Fruit fly (Drosophila melanogaster) whole organism, wandering third instar larva: ENCODE results near the gene snsl.
A peak's percentile ranks its signal among the peaks of the same experiment; 100 is the strongest.

ENCODE experiments used
- Abd-B ChIP-seq: fragments of >200 bp; optimal IDR thresholded peaks from 2 replicates; lab custom pipeline; 2017; ENCODE audit warnings: missing biosample characterization, missing genetic modification characterization
- CG32264 ChIP-seq: fragments of 200-800 bp; sonication (Bioruptor generic); optimal IDR thresholded peaks from 2 replicates; lab custom pipeline; 2016; ENCODE audit warnings: missing biosample characterization, missing genetic modification characterization
- CG9705 ChIP-seq: fragments of 200-800 bp; sonication (Bioruptor generic); optimal IDR thresholded peaks from 2 replicates; lab custom pipeline; 2018; ENCODE audit warnings: missing biosample characterization, mild to moderate bottlenecking, missing genetic modification characterization
- CrebA ChIP-seq: fragments of 200-800 bp; sonication (Bioruptor generic); optimal IDR thresholded peaks from 2 replicates; lab custom pipeline; 2016; ENCODE audit warnings: missing biosample characterization, mild to moderate bottlenecking, missing genetic modification characterization, borderline replicate concordance
- Dfd ChIP-seq: fragments of >200 bp; optimal IDR thresholded peaks from 2 replicates; lab custom pipeline; 2017; ENCODE audit warnings: missing biosample characterization, missing genetic modification characterization
- Dif ChIP-seq: fragments of 200-275, 200-300 bp; sonication (Bioruptor generic); optimal IDR thresholded peaks from 2 replicates; lab custom pipeline; 2018; ENCODE audit warnings: missing biosample characterization, missing genetic modification characterization; ENCODE audit not compliant: partially characterized antibody
- HLH106 ChIP-seq: fragments of 200-800 bp; optimal IDR thresholded peaks from 3 replicates; lab custom pipeline; 2019; ENCODE audit warnings: missing biosample characterization, mild to moderate bottlenecking, missing genetic modification characterization, moderate library complexity
- Hnf4 ChIP-seq: fragments of 200-800 bp; sonication (Bioruptor generic); optimal IDR thresholded peaks from 2 replicates; lab custom pipeline; 2016; ENCODE audit warnings: missing biosample characterization, mild to moderate bottlenecking, missing genetic modification characterization
- Hr78 ChIP-seq: fragments of >200 bp; optimal IDR thresholded peaks from 2 replicates; lab custom pipeline; 2017; ENCODE audit warnings: missing biosample characterization, missing genetic modification characterization
- Hr83 ChIP-seq: fragments of 200-300 bp; sonication (Bioruptor generic); optimal IDR thresholded peaks from 2 replicates; lab custom pipeline; 2016; ENCODE audit warnings: missing biosample characterization, mild to moderate bottlenecking, missing genetic modification characterization, moderate library complexity; ENCODE audit not compliant: poor library complexity, severe bottlenecking
- Jra ChIP-seq: sonication (Bioruptor generic); optimal IDR thresholded peaks from 2 replicates; lab custom pipeline; 2016; ENCODE audit warnings: missing biosample characterization, missing genetic modification characterization
- Mio ChIP-seq: sonication (Bioruptor generic); optimal IDR thresholded peaks from 2 replicates; lab custom pipeline; 2016; ENCODE audit warnings: missing biosample characterization, missing genetic modification characterization
- Myc ChIP-seq: fragments of >200 bp; optimal IDR thresholded peaks from 2 replicates; lab custom pipeline; 2017
- N ChIP-seq: fragments of >200 bp; optimal IDR thresholded peaks from 2 replicates; lab custom pipeline; 2018; ENCODE audit warnings: missing biosample characterization, missing external identifiers, missing genetic modification characterization
- OdsH ChIP-seq: fragments of 200-800 bp; sonication (Bioruptor generic); optimal IDR thresholded peaks from 2 replicates; lab custom pipeline; 2016; ENCODE audit warnings: missing biosample characterization, mild to moderate bottlenecking, missing genetic modification characterization
- Rel ChIP-seq, 2 experiments: fragments of 200-800 bp; sonication (Bioruptor generic) in 1 of 2; optimal IDR thresholded peaks; 2 replicates in 1 of 2; 3 replicates in 1 of 2; lab custom pipeline; 2016 to 2019; ENCODE audit warnings: mild to moderate bottlenecking in 2 of 2, missing biosample characterization in 2 of 2, missing genetic modification characterization in 2 of 2, moderate library complexity in 1 of 2
- Sp1 ChIP-seq: fragments of 200-800 bp; sonication (Bioruptor generic); optimal IDR thresholded peaks from 3 replicates; lab custom pipeline; 2019; ENCODE audit warnings: missing biosample characterization, mild to moderate bottlenecking, missing genetic modification characterization, moderate library complexity
- Vsx2 ChIP-seq: fragments of 200-300, 225-300 bp; sonication (Bioruptor generic); optimal IDR thresholded peaks from 2 replicates; lab custom pipeline; 2018; ENCODE audit warnings: missing biosample characterization, missing genetic modification characterization; ENCODE audit not compliant: partially characterized antibody
- br ChIP-seq: fragments of 200-800 bp; sonication (Bioruptor generic); optimal IDR thresholded peaks from 2 replicates; lab custom pipeline; 2016; ENCODE audit warnings: missing biosample characterization, missing genetic modification characterization
- dsf ChIP-seq: sonication (Bioruptor generic); optimal IDR thresholded peaks from 2 replicates; lab custom pipeline; 2016; ENCODE audit warnings: missing biosample characterization, missing genetic modification characterization, borderline replicate concordance
- foxo ChIP-seq, 2 experiments: fragments of 200-800 bp; sonication (Bioruptor generic); optimal IDR thresholded peaks; 2 replicates in 1 of 2; 3 replicates in 1 of 2; lab custom pipeline; 2016 to 2017; ENCODE audit warnings: missing biosample characterization in 2 of 2, missing genetic modification characterization in 2 of 2
- fru ChIP-seq: fragments of 200-800 bp; sonication (Bioruptor generic); optimal IDR thresholded peaks from 3 replicates; lab custom pipeline; 2016; ENCODE audit warnings: missing biosample characterization, mild to moderate bottlenecking, missing genetic modification characterization
- h ChIP-seq: fragments of 200-800 bp; sonication (Bioruptor generic); optimal IDR thresholded peaks from 3 replicates; lab custom pipeline; 2016; ENCODE audit warnings: missing biosample characterization, mild to moderate bottlenecking, missing genetic modification characterization
- jim ChIP-seq: fragments of 175-275, 200-325 bp; sonication (Bioruptor generic); optimal IDR thresholded peaks from 2 replicates; lab custom pipeline; 2016; ENCODE audit warnings: missing biosample characterization, mild to moderate bottlenecking, missing genetic modification characterization
- lola ChIP-seq: fragments of >200 bp; optimal IDR thresholded peaks from 2 replicates; lab custom pipeline; 2017; ENCODE audit warnings: missing biosample characterization, missing genetic modification characterization
- pan ChIP-seq: fragments of >200 bp; optimal IDR thresholded peaks from 2 replicates; lab custom pipeline; 2017
- psq ChIP-seq: fragments of 200-800 bp; sonication (Bioruptor generic); optimal IDR thresholded peaks from 3 replicates; lab custom pipeline; 2017; ENCODE audit warnings: missing biosample characterization, mild to moderate bottlenecking, missing genetic modification characterization, moderate library complexity
- rgr ChIP-seq: fragments of 200-800 bp; sonication (Bioruptor generic); optimal IDR thresholded peaks from 3 replicates; lab custom pipeline; 2016; ENCODE audit warnings: missing biosample characterization, mild to moderate bottlenecking, missing genetic modification characterization
- sage ChIP-seq: fragments of 200-800 bp; sonication (Bioruptor generic); optimal IDR thresholded peaks from 2 replicates; lab custom pipeline; 2016; ENCODE audit warnings: missing biosample characterization, mild to moderate bottlenecking, missing genetic modification characterization
- tai ChIP-seq: sonication (Bioruptor generic); optimal IDR thresholded peaks from 2 replicates; lab custom pipeline; 2016; ENCODE audit warnings: missing biosample characterization, missing genetic modification characterization
- usp ChIP-seq: fragments of >200 bp; optimal IDR thresholded peaks from 2 replicates; lab custom pipeline; 2017; ENCODE audit warnings: missing biosample characterization, missing genetic modification characterization
- woc ChIP-seq: sonication (Bioruptor generic); optimal IDR thresholded peaks from 2 replicates; lab custom pipeline; 2016; ENCODE audit warnings: missing biosample characterization, mild to moderate bottlenecking, missing genetic modification characterization

Gene snsl

DNA sequence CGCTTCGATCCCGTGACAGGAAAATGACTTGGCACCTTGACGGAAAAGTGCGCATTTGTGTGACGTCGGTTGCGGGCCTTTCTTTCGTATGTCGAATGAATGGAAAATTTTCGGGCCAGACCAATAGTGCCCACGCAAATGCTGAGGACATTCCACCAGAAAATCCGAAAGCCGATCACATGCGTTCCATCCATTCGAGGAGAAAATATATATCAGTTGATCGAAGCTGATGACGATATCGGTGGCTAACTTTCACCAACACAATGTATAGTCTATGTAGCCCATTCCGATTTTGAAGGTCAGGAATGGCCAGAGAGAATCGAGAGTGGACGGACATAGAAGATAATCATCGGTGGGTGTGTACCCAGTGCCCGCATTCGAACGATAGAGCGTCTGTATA, 8.4 kb downstream of the snsl start:
- TF ChIP-seq Rel (GFP tag; optimal IDR thresholded peaks at IDR 0.05; lab: Kevin White, UChicago): no peak
- no peak for TF ChIP-seq Rel (tag; optimal IDR thresholded peaks at IDR 0.05; lab: Kevin White, UChicago)
- no peak for TF ChIP-seq Hr78 (GFP tag; lab: Kevin White, UChicago)
- TF ChIP-seq woc (GFP tag; lab: Kevin White, UChicago): no peak
- no peak for TF ChIP-seq Vsx2 (GFP tag; lab: Kevin White, UChicago)
- TF ChIP-seq CG9705: no peak
- TF ChIP-seq Hr83 (GFP tag; lab: Kevin White, UChicago): no peak
- TF ChIP-seq jim (GFP tag; lab: Kevin White, UChicago): no peak
- TF ChIP-seq, all 38 proteins: peak for 0

dm6 chr2L:4896484-4897205, 9.9 kb downstream of the snsl start:
- TF ChIP-seq rgr (GFP tag; lab: Kevin White, UChicago): no peak

DNA sequence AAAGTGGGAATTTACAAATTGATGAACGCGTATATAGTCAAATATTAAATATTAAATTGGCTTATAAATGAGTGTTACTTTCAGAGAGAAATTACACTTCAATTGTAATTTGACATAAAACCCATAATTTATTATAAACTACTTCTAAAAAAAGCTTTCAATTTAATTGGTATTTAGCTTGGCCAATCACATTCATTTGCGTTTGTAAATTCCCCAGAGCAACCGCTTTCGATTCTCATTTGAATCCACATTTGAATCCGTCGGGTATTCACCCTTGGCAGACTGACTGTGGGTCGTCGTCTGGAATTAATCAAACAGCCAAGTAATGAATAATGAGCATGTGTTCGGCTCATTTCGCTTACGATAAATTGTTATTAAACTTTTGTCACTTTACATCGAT, 10.7 kb downstream of the snsl start:
- TF ChIP-seq lola (GFP tag; lab: Kevin White, UChicago) (no peak), Rel (GFP tag; optimal IDR thresholded peaks at IDR 0.05; lab: Kevin White, UChicago) (no peak), Rel (tag; optimal IDR thresholded peaks at IDR 0.05; lab: Kevin White, UChicago) (peak; percentile 74)
- TF ChIP-seq, all 38 proteins: peak for 1

dm6 chr2L:4893612-4894011, 12.9 kb downstream of the snsl start:
- TF ChIP-seq CG9705 (no peak), jim (GFP tag; lab: Kevin White, UChicago) (no peak), CG32264 (GFP tag; lab: Kevin White, UChicago) (no peak), lola (GFP tag; lab: Kevin White, UChicago) (no peak), sage (no peak), CrebA (no peak), Abd-B (GFP tag; lab: Kevin White, UChicago) (no peak), OdsH (no peak), Rel (GFP tag; optimal IDR thresholded peaks at IDR 0.05; lab: Kevin White, UChicago) (no peak), Rel (tag; optimal IDR thresholded peaks at IDR 0.05; lab: Kevin White, UChicago) (no peak), br (no peak), woc (GFP tag; lab: Kevin White, UChicago) (no peak), N (GFP tag; lab: Kevin White, UChicago) (no peak), Sp1 (GFP tag; lab: Kevin White, UChicago) (no peak), tai (GFP tag; lab: Kevin White, UChicago) (no peak), rgr (GFP tag; lab: Kevin White, UChicago) (no peak)

dm6 chr2L:4891914-4892469, 14.6 kb downstream of the snsl start, which contains the start of gene CG3036:
TSS of gene CG3036 (plus strand) at chr2L:4892112.
- TF ChIP-seq CrebA (peak; percentile 3), fru (GFP tag; lab: Kevin White, UChicago) (peak; percentile 20), Hr83 (GFP tag; lab: Kevin White, UChicago) (peak; percentile 33), sage (no peak), Sp1 (GFP tag; lab: Kevin White, UChicago) (peak; percentile 22), pan (no peak), psq (peak; percentile 10), h (GFP tag; lab: Kevin White, UChicago) (peak; percentile 41), Rel (GFP tag; optimal IDR thresholded peaks at IDR 0.05; lab: Kevin White, UChicago) (no peak), Rel (tag; optimal IDR thresholded peaks at IDR 0.05; lab: Kevin White, UChicago) (peak; percentile 40), foxo (GFP tag; optimal IDR thresholded peaks at IDR 0.05; lab: Kevin White, UChicago) (peak in 1 of 2 experiments; percentile 32), rgr (GFP tag; lab: Kevin White, UChicago) (peak; percentile 54), Dif (GFP tag; lab: Kevin White, UChicago) (peak; percentile 42), br (peak; percentile 42), dsf (GFP tag; lab: Kevin White, UChicago) (no peak)
- TF ChIP-seq, all 38 proteins: peak for 11

DNA sequence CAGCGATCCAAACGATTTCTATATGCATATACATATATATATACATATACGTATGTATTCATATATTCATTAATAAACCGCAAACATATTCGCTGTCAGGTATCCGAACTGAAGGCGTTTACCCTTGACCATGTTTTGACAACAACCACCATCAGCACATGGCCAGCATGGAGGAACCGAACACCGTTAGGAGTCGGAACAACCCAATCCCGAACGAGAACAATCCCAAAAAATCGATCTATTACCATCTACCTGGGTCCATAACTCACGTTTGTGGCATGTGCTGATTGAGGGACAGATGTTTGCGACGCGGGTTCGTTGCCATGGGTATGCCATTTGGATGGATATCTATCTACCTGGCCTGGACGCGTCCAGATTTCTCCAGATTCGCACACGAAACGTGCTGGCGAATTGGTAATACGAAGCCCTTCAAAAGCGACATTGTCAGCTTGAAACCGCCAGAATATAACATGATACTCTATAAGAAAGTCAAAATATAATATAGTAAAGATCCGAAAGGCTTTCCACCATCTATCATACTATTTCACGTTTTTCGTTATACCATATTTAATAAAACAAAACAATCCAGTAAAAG, 17.0 kb downstream of the snsl start, which contains the start of gene CG15625:
TSS of gene CG15625 (plus strand) at position 545 of the 595 bp plus-strand sequence.
- TF ChIP-seq Dfd (GFP tag; lab: Kevin White, UChicago) (no peak), Mio (GFP tag; lab: Kevin White, UChicago) (no peak), OdsH (no peak), Myc (no peak), Hr78 (GFP tag; lab: Kevin White, UChicago) (no peak), woc (GFP tag; lab: Kevin White, UChicago) (no peak), usp (GFP tag; lab: Kevin White, UChicago) (no peak), Hnf4 (GFP tag; lab: Kevin White, UChicago) (no peak), h (GFP tag; lab: Kevin White, UChicago) (no peak), Hr83 (GFP tag; lab: Kevin White, UChicago) (no peak), Jra (GFP tag; lab: Kevin White, UChicago) (no peak), CG9705 (no peak), dsf (GFP tag; lab: Kevin White, UChicago) (no peak), foxo (GFP tag; optimal IDR thresholded peaks at IDR 0.05; lab: Kevin White, UChicago) (no peak), N (GFP tag; lab: Kevin White, UChicago) (no peak), HLH106 (tag; lab: Kevin White, UChicago) (no peak), Abd-B (GFP tag; lab: Kevin White, UChicago) (no peak), CG32264 (GFP tag; lab: Kevin White, UChicago) (no peak), pan (no peak)
